Fruit fly (Drosophila melanogaster) whole organism, embryonic: ENCODE results near the gene Eig71Ed.

Experiments used
- CG12299 ChIP-seq: fragments of 200-800 bp; sonication (Bioruptor generic); optimal IDR thresholded peaks from 2 replicates; lab custom pipeline; 2018; ENCODE audit warnings: missing biosample characterization, mild to moderate bottlenecking, missing genetic modification characterization
- CG12659 ChIP-seq: fragments of 200-800 bp; sonication (Bioruptor generic); optimal IDR thresholded peaks from 3 replicates; lab custom pipeline; 2017; ENCODE audit warnings: mild to moderate bottlenecking, missing biosample characterization, missing genetic modification reagents, missing genetic modification characterization
- dysf ChIP-seq: fragments of 200-800 bp; sonication (Bioruptor generic); IDR thresholded peaks from 3 replicates; pipeline ENCODE4 v1.3.6; 2022; ENCODE audit warnings: missing biosample characterization, missing genetic modification characterization

DNA sequence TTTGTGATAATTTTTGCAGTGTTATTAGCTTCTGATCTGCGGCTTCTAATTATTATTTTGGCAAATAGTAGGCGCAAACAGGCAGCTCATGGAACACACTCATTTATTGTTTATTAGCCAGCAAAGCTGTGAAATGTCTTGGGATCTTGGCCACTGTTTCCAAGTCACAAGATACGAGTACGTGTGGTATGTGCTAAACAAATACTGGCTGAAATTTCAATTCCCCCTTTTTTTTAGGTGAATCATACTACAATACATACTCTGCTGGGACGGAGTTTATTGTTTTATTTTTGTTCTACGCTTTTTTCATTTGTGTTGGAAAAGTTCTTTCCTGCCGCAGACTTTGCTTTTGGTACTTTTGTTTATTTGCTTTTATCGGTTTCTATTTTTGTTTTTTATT lies 21.3 kb upstream of the Eig71Ed start:
- TF ChIP-seq dysf (no peak), CG12659 (GFP tag; lab: Kevin White, UChicago) (no peak), CG12299 (tag; lab: Kevin White, UChicago) (no peak)
